Worm (Caenorhabditis elegans): ENCODE data around the gene vms-1.

- TF ChIP-seq elt-1 (tag; optimal IDR thresholded peaks at IDR 0.05): no peak
- TF ChIP-seq nhr-28 (tag; optimal IDR thresholded peaks at IDR 0.05): no peak
- no peak for TF ChIP-seq lin-39 (tag; optimal IDR thresholded peaks at IDR 0.05)
- no peak for TF ChIP-seq ztf-11 (tag; optimal IDR thresholded peaks at IDR 0.05)
- TF ChIP-seq elt-2 (tag; optimal IDR thresholded peaks at IDR 0.05): no peak
- no peak for TF ChIP-seq zag-1 (tag; optimal IDR thresholded peaks at IDR 0.05)
- no peak for TF ChIP-seq ceh-9 (tag; optimal IDR thresholded peaks at IDR 0.05)
- no peak for TF ChIP-seq egl-27 (tag; optimal IDR thresholded peaks at IDR 0.05)
These were observed 28.8 kb downstream of the vms-1 start for ce11 chrIII:8117155-8117554.

Measured in whole organism, L3 larva.